Fruit fly (Drosophila melanogaster) whole organism, wandering third instar larva: ENCODE measurements around the gene CG11741.

Source experiments
- br ChIP-seq: fragments of 200-800 bp; sonication (Bioruptor generic); optimal IDR thresholded peaks from 2 replicates; lab custom pipeline; 2016; ENCODE audit warnings: missing biosample characterization, missing genetic modification characterization
- h ChIP-seq: fragments of 200-800 bp; sonication (Bioruptor generic); optimal IDR thresholded peaks from 3 replicates; lab custom pipeline; 2016; ENCODE audit warnings: missing biosample characterization, mild to moderate bottlenecking, missing genetic modification characterization
- jim ChIP-seq: fragments of 175-275, 200-325 bp; sonication (Bioruptor generic); optimal IDR thresholded peaks from 2 replicates; lab custom pipeline; 2016; ENCODE audit warnings: missing biosample characterization, mild to moderate bottlenecking, missing genetic modification characterization
- sv ChIP-seq: fragments of 200-800 bp; sonication (Bioruptor generic); optimal IDR thresholded peaks from 3 replicates; lab custom pipeline; 2016; ENCODE audit warnings: missing biosample characterization, missing genetic modification characterization

- TF ChIP-seq h (GFP tag; lab: Kevin White, UChicago) (no peak), jim (GFP tag; lab: Kevin White, UChicago) (no peak), br (GFP tag; lab: Kevin White, UChicago) (no peak), sv (GFP tag; lab: Kevin White, UChicago) (no peak)
These were observed 7.9 kb downstream of the CG11741 start for dm6 chr3R:8520809-8521208.
